Fruit fly (Drosophila melanogaster) ovary, adult (tissue): ENCODE data around the gene CG42537.

ENCODE experiments used
- CG17801 ChIP-seq: fragments of 200-800 bp; optimal IDR thresholded peaks from 2 replicates; lab custom pipeline; 2019; ENCODE audit warnings: missing biosample characterization, mild to moderate bottlenecking, missing genetic modification characterization, moderate library complexity; ENCODE audit not compliant: partially characterized antibody

The CG42537 gene

DNA sequence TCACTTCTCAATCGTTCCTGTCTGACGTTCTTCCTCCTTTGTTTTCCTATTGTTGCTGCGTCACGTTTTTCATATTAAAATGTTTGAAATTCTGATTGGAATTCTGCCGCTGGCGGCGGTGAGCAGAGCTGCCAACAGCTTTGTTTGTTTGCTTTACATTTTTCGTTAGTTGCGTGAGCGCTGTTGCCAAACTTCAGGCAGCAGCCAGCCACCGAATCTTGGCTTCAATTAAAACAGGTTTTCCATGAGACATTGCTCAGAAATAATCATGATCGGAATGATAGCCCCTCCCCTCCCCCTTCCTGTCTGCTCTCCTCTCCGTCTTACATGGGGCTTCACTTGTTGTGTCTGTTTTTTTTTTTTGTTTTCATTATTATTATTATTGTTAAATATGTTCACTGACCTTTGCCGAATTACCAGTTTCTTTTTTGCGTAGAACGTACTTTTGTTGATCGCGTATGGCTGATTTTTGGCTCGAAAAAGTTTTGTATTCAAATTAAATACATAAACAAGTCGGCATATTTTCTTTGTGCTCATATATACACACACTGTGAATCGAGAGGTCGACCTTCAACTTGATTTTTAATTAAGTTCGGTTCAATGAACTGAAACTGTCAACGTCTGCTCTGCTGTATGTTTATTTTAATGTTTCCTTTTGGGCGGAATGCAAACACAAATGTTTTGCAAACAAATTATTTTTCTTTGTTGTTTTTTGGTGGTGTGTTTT, 48.7 kb downstream of the CG42537 start:
- no peak for TF ChIP-seq CG17801 (GFP tag; lab: Kevin White, UChicago)
